Worm (Caenorhabditis elegans) whole organism, mixed stage, embryonic: ENCODE results near the gene F46B3.9.

ENCODE experiments used
- ceh-39 ChIP-seq: fragments of 150-350 bp; optimal IDR thresholded peaks from 2 replicates; lab custom pipeline; 2014; ENCODE audit warnings: missing biosample characterization, missing genetic modification characterization
- elt-3 ChIP-seq: fragments of 150-350 bp; optimal IDR thresholded peaks from 2 replicates; lab custom pipeline; 2014; ENCODE audit warnings: missing biosample characterization, missing genetic modification characterization
- nhr-237 ChIP-seq: fragments of 150-350 bp; optimal IDR thresholded peaks from 2 replicates; lab custom pipeline; 2014; ENCODE audit warnings: missing biosample characterization, missing genetic modification characterization
- nhr-28 ChIP-seq: fragments of 150-350 bp; optimal IDR thresholded peaks from 2 replicates; lab custom pipeline; 2014; ENCODE audit warnings: missing biosample characterization, missing genetic modification characterization
- pha-4 ChIP-seq: fragments of 150-350 bp; optimal IDR thresholded peaks from 2 replicates; lab custom pipeline; 2018; ENCODE audit warnings: missing biosample characterization, missing genetic modification reagents, missing genetic modification characterization
- unc-62 ChIP-seq: fragments of 150-350 bp; optimal IDR thresholded peaks from 2 replicates; lab custom pipeline; 2014; ENCODE audit warnings: missing biosample characterization, missing genetic modification reagents, missing genetic modification characterization
- ztf-11 ChIP-seq: fragments of 150-350 bp; optimal IDR thresholded peaks from 2 replicates; lab custom pipeline; 2014; ENCODE audit warnings: missing biosample characterization, missing genetic modification characterization

DNA sequence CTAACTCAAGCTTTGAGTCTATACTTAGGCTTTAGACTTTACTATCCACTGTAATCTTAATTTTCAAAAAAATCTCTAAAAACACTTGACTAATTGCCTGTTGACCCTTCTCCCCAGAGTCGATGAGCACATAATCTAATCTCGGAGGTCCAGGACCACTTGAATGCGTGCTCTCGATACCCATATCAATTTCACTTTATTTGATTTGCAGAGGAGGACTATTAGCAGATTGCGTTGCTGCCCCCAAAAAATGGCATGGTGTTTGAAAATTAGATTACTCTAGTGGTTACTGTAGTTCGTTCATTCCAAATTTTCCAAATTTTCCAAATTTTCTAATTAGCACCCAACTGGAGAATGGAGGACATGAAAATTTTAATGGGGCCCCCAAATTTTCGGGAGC is 19.5 kb upstream of the F46B3.9 start:
- TF ChIP-seq elt-3 (tag; lab: Kevin White, UChicago) = no peak
- no peak for TF ChIP-seq unc-62 (GFP tag; lab: Kevin White, UChicago)
- no peak for TF ChIP-seq ztf-11 (tag; lab: Kevin White, UChicago)
- no peak for TF ChIP-seq nhr-28 (tag; lab: Kevin White, UChicago)
- TF ChIP-seq pha-4 (tag; lab: Kevin White, UChicago) = no peak
- TF ChIP-seq nhr-237 (tag; lab: Kevin White, UChicago) = no peak
- no peak for TF ChIP-seq ceh-39 (tag; lab: Kevin White, UChicago)
